Worm (Caenorhabditis elegans): ENCODE results near the gene srh-41.
A peak's percentile ranks its signal among the peaks of the same experiment; 100 is the strongest.

Gene srh-41

ce11 chrII:14255850-14256249 lies 31.3 kb downstream of the srh-41 start:
- no peak for TF ChIP-seq snu-23 (GFP tag; optimal IDR thresholded peaks at IDR 0.05)
- TF ChIP-seq hlh-17 (GFP tag; optimal IDR thresholded peaks at IDR 0.05; ENCODE audit: borderline replicate concordance): no peak
- TF ChIP-seq dpl-1 (GFP tag; optimal IDR thresholded peaks at IDR 0.05): no peak
- TF ChIP-seq nhr-76 (tag; optimal IDR thresholded peaks at IDR 0.05): no peak
- TF ChIP-seq ztf-4 (tag; optimal IDR thresholded peaks at IDR 0.05): no peak
- no peak for TF ChIP-seq sox-4 (tag; optimal IDR thresholded peaks at IDR 0.05)
- no peak for TF ChIP-seq egl-27 (tag; optimal IDR thresholded peaks at IDR 0.05)
- TF ChIP-seq lsy-2 (tag; optimal IDR thresholded peaks at IDR 0.05): no peak
- no peak for TF ChIP-seq isw-1 (GFP tag; IDR thresholded peaks at IDR 0.05)

ce11 chrII:14252057-14252456 lies 35.1 kb downstream of the srh-41 start, which contains the start of gene Y54G11A.2:
TSS of gene Y54G11A.2 (plus strand) at chrII:14252357.
- no peak for TF ChIP-seq mep-1 (tag; optimal IDR thresholded peaks at IDR 0.05)
- TF ChIP-seq sptf-1 (tag; optimal IDR thresholded peaks at IDR 0.05): no peak
- no peak for TF ChIP-seq C04F5.9 (tag; optimal IDR thresholded peaks at IDR 0.05)
- no peak for TF ChIP-seq nhr-11 (tag; optimal IDR thresholded peaks at IDR 0.05)
- TF ChIP-seq tlp-1 (tag; optimal IDR thresholded peaks at IDR 0.05): no peak
- no peak for TF ChIP-seq efl-1 (optimal IDR thresholded peaks at IDR 0.05)
- no peak for TF ChIP-seq efl-1 (GFP tag; optimal IDR thresholded peaks at IDR 0.05 in 1 of 2)
- TF ChIP-seq unc-86 (tag; optimal IDR thresholded peaks at IDR 0.05): no peak
- TF ChIP-seq nhr-71 (tag; optimal IDR thresholded peaks at IDR 0.05): no peak
- no peak for TF ChIP-seq sup-37 (GFP tag; optimal IDR thresholded peaks at IDR 0.05)
- TF ChIP-seq mdl-1 (tag; optimal IDR thresholded peaks at IDR 0.05): no peak
- no peak for TF ChIP-seq nhr-237 (tag; optimal IDR thresholded peaks at IDR 0.05)
- TF ChIP-seq lin-13 (GFP tag; optimal IDR thresholded peaks at IDR 0.05): no peak
- no peak for TF ChIP-seq ceh-88 (GFP tag; IDR thresholded peaks at IDR 0.05)
- no peak for TF ChIP-seq fkh-8 (tag; optimal IDR thresholded peaks at IDR 0.05)
- TF ChIP-seq lin-14 (GFP tag; optimal IDR thresholded peaks at IDR 0.05): no peak
- no peak for TF ChIP-seq elt-3 (tag; optimal IDR thresholded peaks at IDR 0.05)
- no peak for TF ChIP-seq nhr-76 (tag; optimal IDR thresholded peaks at IDR 0.05)
- TF ChIP-seq zip-4 (GFP tag; optimal IDR thresholded peaks at IDR 0.05): no peak

ce11 chrII:14251400-14251940 lies 35.7 kb downstream of the srh-41 start:
- TF ChIP-seq snu-23 (GFP tag; optimal IDR thresholded peaks at IDR 0.05) (peak; percentile 95), ceh-88 (GFP tag; IDR thresholded peaks at IDR 0.05) (peak; percentile 86), nhr-85 (tag) (peak; percentile 98), egl-13 (tag; optimal IDR thresholded peaks at IDR 0.05) (peak; percentile 93), ztf-4 (tag; optimal IDR thresholded peaks at IDR 0.05) (peak; percentile 87), ceh-63 (GFP tag; optimal IDR thresholded peaks at IDR 0.05) (no peak), rnt-1 (tag; optimal IDR thresholded peaks at IDR 0.05) (peak; percentile 92), fos-1 (tag; optimal IDR thresholded peaks at IDR 0.05) (peak; percentile 63), C16A3.4 (tag; optimal IDR thresholded peaks at IDR 0.05) (peak; percentile 74), lir-3 (tag; optimal IDR thresholded peaks at IDR 0.05; ENCODE audit: poor library complexity) (no peak), xbp-1 (tag; optimal IDR thresholded peaks at IDR 0.05) (peak; percentile 90), sox-4 (tag; optimal IDR thresholded peaks at IDR 0.05) (peak; percentile 86), nhr-11 (tag; optimal IDR thresholded peaks at IDR 0.05) (peak; percentile 15), vab-15 (tag; optimal IDR thresholded peaks at IDR 0.05) (peak; percentile 54), ces-1 (GFP tag; optimal IDR thresholded peaks at IDR 0.05) (no peak), fkh-4 (tag; optimal IDR thresholded peaks at IDR 0.05; ENCODE audit: borderline replicate concordance) (peak; percentile 36), unc-30 (tag; optimal IDR thresholded peaks at IDR 0.05) (no peak), ets-5 (GFP tag; IDR thresholded peaks at IDR 0.05) (no peak), swsn-7 (tag; optimal IDR thresholded peaks at IDR 0.05) (peak; percentile 92), ztf-11 (tag; optimal IDR thresholded peaks at IDR 0.05) (peak; percentile 1 to 92), unc-62 (GFP tag; optimal IDR thresholded peaks at IDR 0.05) (no peak), hpl-2 (GFP tag; optimal IDR thresholded peaks at IDR 0.05) (peak; percentile 81), unc-86 (tag; optimal IDR thresholded peaks at IDR 0.05) (peak; percentile 95), pqm-1 (tag; optimal IDR thresholded peaks at IDR 0.05) (no peak), nhr-20 (tag; optimal IDR thresholded peaks at IDR 0.05) (peak; percentile 96), nhr-12 (tag; optimal IDR thresholded peaks at IDR 0.05) (no peak), egl-27 (tag; optimal IDR thresholded peaks at IDR 0.05) (peak in 1 of 2 experiments; percentile 35), sptf-1 (tag; optimal IDR thresholded peaks at IDR 0.05) (no peak), mdl-1 (tag; optimal IDR thresholded peaks at IDR 0.05) (peak; percentile 8 to 89), nhr-237 (tag; optimal IDR thresholded peaks at IDR 0.05) (peak; percentile 50), nhr-77 (tag; optimal IDR thresholded peaks at IDR 0.05) (peak; percentile 88), hlh-4 (tag; optimal IDR thresholded peaks at IDR 0.05) (no peak), mep-1 (tag; optimal IDR thresholded peaks at IDR 0.05) (peak; percentile 76)

Data from whole organism, L1 larva.